Fruit fly (Drosophila melanogaster) whole organism, prepupa: ENCODE data around the gene Rala.

Source experiments
- Blimp-1 ChIP-seq: fragments of 200-800 bp; sonication (Bioruptor generic); optimal IDR thresholded peaks from 3 replicates; lab custom pipeline; 2017; ENCODE audit warnings: missing biosample characterization, missing genetic modification characterization, mild to moderate bottlenecking, moderate library complexity, missing genetic modification reagents
- CG10631 ChIP-seq: fragments of 200-800 bp; sonication (Bioruptor generic); optimal IDR thresholded peaks from 2 replicates; lab custom pipeline; 2016; ENCODE audit warnings: missing biosample characterization, missing genetic modification characterization
- CG10669 ChIP-seq: fragments of 200-800 bp; sonication (Bioruptor generic); optimal IDR thresholded peaks from 3 replicates; lab custom pipeline; 2018; ENCODE audit warnings: missing biosample characterization, mild to moderate bottlenecking, missing genetic modification characterization, moderate library complexity
- CG11294 ChIP-seq: fragments of 200-800 bp; sonication (Bioruptor generic); IDR thresholded peaks from 2 replicates; pipeline ENCODE4 v1.3.6; 2022; ENCODE audit warnings: missing biosample characterization, missing genetic modification characterization
- CG11762 ChIP-seq: fragments of 200-800 bp; sonication (Bioruptor generic); optimal IDR thresholded peaks from 3 replicates; lab custom pipeline; 2016; ENCODE audit warnings: missing biosample characterization, missing genetic modification characterization; ENCODE audit not compliant: insufficient read depth
- CG11902 ChIP-seq: fragments of 200-800 bp; sonication (Bioruptor generic); optimal IDR thresholded peaks from 3 replicates; lab custom pipeline; 2016; ENCODE audit warnings: missing biosample characterization, missing genetic modification characterization
- CG1621 ChIP-seq: fragments of 200-800 bp; sonication (Bioruptor generic); optimal IDR thresholded peaks from 3 replicates; lab custom pipeline; 2018; ENCODE audit warnings: missing biosample characterization, mild to moderate bottlenecking, missing genetic modification characterization
- CG3032 ChIP-seq: fragments of 200-800 bp; optimal IDR thresholded peaks from 2 replicates; lab custom pipeline; 2019; ENCODE audit warnings: missing biosample characterization, mild to moderate bottlenecking, missing genetic modification characterization, moderate library complexity
- CG32006 ChIP-seq: fragments of 200-800 bp; sonication (Bioruptor generic); optimal IDR thresholded peaks from 3 replicates; lab custom pipeline; 2017; ENCODE audit warnings: missing biosample characterization, mild to moderate bottlenecking, missing genetic modification characterization
- CG34406 ChIP-seq: fragments of 200-800 bp; sonication (Bioruptor generic); optimal IDR thresholded peaks from 3 replicates; lab custom pipeline; 2016; ENCODE audit warnings: missing biosample characterization, missing genetic modification characterization
- CG3919 ChIP-seq: fragments of 200-800 bp; sonication (Bioruptor generic); optimal IDR thresholded peaks from 3 replicates; lab custom pipeline; 2016; ENCODE audit warnings: missing biosample characterization, missing genetic modification characterization
- CG4318 ChIP-seq: fragments of 200-800 bp; sonication (Bioruptor generic); optimal IDR thresholded peaks from 3 replicates; lab custom pipeline; 2017; ENCODE audit warnings: missing biosample characterization, mild to moderate bottlenecking, missing genetic modification characterization
- CG6163 ChIP-seq: fragments of 200-800 bp; sonication (Bioruptor generic); IDR thresholded peaks from 3 replicates; pipeline ENCODE4 v1.3.6; 2022; ENCODE audit warnings: missing biosample characterization, missing genetic modification characterization
- CG6276 ChIP-seq: fragments of 200-800 bp; sonication (Bioruptor generic); optimal IDR thresholded peaks from 2 replicates; lab custom pipeline; 2017; ENCODE audit warnings: missing biosample characterization, mild to moderate bottlenecking, missing genetic modification characterization
- CG6792 ChIP-seq: fragments of 200-800 bp; sonication (Bioruptor generic); optimal IDR thresholded peaks from 3 replicates; lab custom pipeline; 2016; ENCODE audit warnings: missing biosample characterization, missing genetic modification characterization
- CG6808 ChIP-seq: fragments of 200-800 bp; sonication (Bioruptor generic); optimal IDR thresholded peaks from 3 replicates; lab custom pipeline; 2017; ENCODE audit warnings: missing biosample characterization, missing genetic modification characterization, mild to moderate bottlenecking, moderate library complexity, missing genetic modification reagents
- CG6854 ChIP-seq: fragments of 200-800 bp; sonication (Bioruptor generic); optimal IDR thresholded peaks from 2 replicates; lab custom pipeline; 2017; ENCODE audit warnings: missing biosample characterization, mild to moderate bottlenecking, missing genetic modification characterization
- CG7368 ChIP-seq: fragments of 200-800 bp; sonication (Bioruptor generic); optimal IDR thresholded peaks from 3 replicates; lab custom pipeline; 2016; ENCODE audit warnings: missing biosample characterization, missing genetic modification characterization
- CG8319 ChIP-seq: fragments of 200-800 bp; sonication (Bioruptor generic); optimal IDR thresholded peaks from 3 replicates; lab custom pipeline; 2016; ENCODE audit warnings: missing biosample characterization, missing genetic modification characterization
- CG8632 ChIP-seq: fragments of 200-800 bp; sonication (Bioruptor generic); optimal IDR thresholded peaks from 3 replicates; lab custom pipeline; 2016; ENCODE audit warnings: missing biosample characterization, missing genetic modification characterization
- CG9139 ChIP-seq: fragments of 200-800 bp; sonication (Bioruptor generic); optimal IDR thresholded peaks from 3 replicates; lab custom pipeline; 2017; ENCODE audit warnings: missing biosample characterization, mild to moderate bottlenecking, missing genetic modification characterization
- Eip93F ChIP-seq: fragments of 200-800 bp; sonication (Bioruptor generic); optimal IDR thresholded peaks from 2 replicates; lab custom pipeline; 2016; ENCODE audit warnings: missing biosample characterization, mild to moderate bottlenecking, missing genetic modification characterization
- Ets21C ChIP-seq: fragments of 200-800 bp; sonication (Bioruptor generic); optimal IDR thresholded peaks from 3 replicates; lab custom pipeline; 2016; ENCODE audit warnings: missing biosample characterization, missing genetic modification characterization
- Gug ChIP-seq: fragments of 200-800 bp; sonication (Bioruptor generic); IDR thresholded peaks from 2 replicates; pipeline ENCODE4 v1.3.6; 2022; ENCODE audit warnings: missing biosample characterization, missing genetic modification characterization
- Hr38 ChIP-seq: sonication (Bioruptor generic); optimal IDR thresholded peaks from 2 replicates; lab custom pipeline; 2016; ENCODE audit warnings: missing biosample characterization, missing genetic modification characterization
- Hr39 ChIP-seq: fragments of 200-800 bp; sonication (Bioruptor generic); optimal IDR thresholded peaks from 2 replicates; lab custom pipeline; 2016; ENCODE audit warnings: missing biosample characterization, missing genetic modification characterization
- Lpt ChIP-seq: fragments of 200-800 bp; sonication (Bioruptor generic); optimal IDR thresholded peaks from 3 replicates; lab custom pipeline; 2016; ENCODE audit warnings: missing biosample characterization, missing genetic modification characterization
- Met ChIP-seq: fragments of 200-800 bp; sonication (Bioruptor generic); optimal IDR thresholded peaks from 3 replicates; lab custom pipeline; 2016; ENCODE audit warnings: missing biosample characterization, missing genetic modification characterization
- Smox ChIP-seq: fragments of 200-800 bp; sonication (Bioruptor generic); optimal IDR thresholded peaks from 3 replicates; lab custom pipeline; 2016; ENCODE audit warnings: missing biosample characterization, missing genetic modification characterization
- Sox102F ChIP-seq: fragments of 200-800 bp; sonication (Bioruptor generic); optimal IDR thresholded peaks from 2 replicates; lab custom pipeline; 2016; ENCODE audit warnings: missing biosample characterization, mild to moderate bottlenecking, missing genetic modification characterization
- Sox14 ChIP-seq: fragments of 200-800 bp; sonication (Bioruptor generic); optimal IDR thresholded peaks from 3 replicates; lab custom pipeline; 2016; ENCODE audit warnings: missing biosample characterization, missing genetic modification characterization
- Sox15 ChIP-seq: fragments of 200-800 bp; sonication (Bioruptor generic); optimal IDR thresholded peaks from 3 replicates; lab custom pipeline; 2016; ENCODE audit warnings: missing biosample characterization, missing genetic modification characterization
- achi ChIP-seq: fragments of 200-800 bp; sonication (Bioruptor generic); optimal IDR thresholded peaks from 3 replicates; lab custom pipeline; 2016; ENCODE audit warnings: missing biosample characterization, missing genetic modification characterization
- cyc ChIP-seq: fragments of 200-800 bp; sonication (Bioruptor generic); optimal IDR thresholded peaks from 3 replicates; lab custom pipeline; 2016; ENCODE audit warnings: missing biosample characterization, missing genetic modification characterization
- dac ChIP-seq: fragments of 200-800 bp; sonication (Bioruptor generic); optimal IDR thresholded peaks from 2 replicates; lab custom pipeline; 2017; ENCODE audit warnings: missing biosample characterization, mild to moderate bottlenecking, missing genetic modification characterization
- dsx ChIP-seq: fragments of 200-800 bp; optimal IDR thresholded peaks from 3 replicates; lab custom pipeline; 2019; ENCODE audit warnings: missing biosample characterization, mild to moderate bottlenecking, missing genetic modification characterization, moderate library complexity; ENCODE audit not compliant: poor library complexity, severe bottlenecking
- eg ChIP-seq: fragments of 200-800 bp; sonication (Bioruptor generic); IDR thresholded peaks from 3 replicates; pipeline ENCODE4 v1.3.6; 2022; ENCODE audit warnings: missing biosample characterization, missing genetic modification characterization
- esn ChIP-seq: fragments of 200-800 bp; sonication (Bioruptor generic); optimal IDR thresholded peaks from 2 replicates; lab custom pipeline; 2016; ENCODE audit warnings: missing biosample characterization, mild to moderate bottlenecking, missing genetic modification characterization, moderate library complexity
- fd59A ChIP-seq: fragments of 200-800 bp; sonication (Bioruptor generic); optimal IDR thresholded peaks from 2 replicates; lab custom pipeline; 2017; ENCODE audit warnings: missing biosample characterization, mild to moderate bottlenecking, missing genetic modification characterization, missing genetic modification reagents
- fd85E ChIP-seq: fragments of 200-800 bp; sonication (Bioruptor generic); optimal IDR thresholded peaks from 3 replicates; lab custom pipeline; 2016; ENCODE audit warnings: missing biosample characterization, missing genetic modification characterization
- lz ChIP-seq: fragments of 200-800 bp; sonication (Bioruptor generic); optimal IDR thresholded peaks from 3 replicates; lab custom pipeline; 2016; ENCODE audit warnings: missing biosample characterization, missing genetic modification characterization
- net ChIP-seq: fragments of 200-800 bp; sonication (Bioruptor generic); optimal IDR thresholded peaks from 3 replicates; lab custom pipeline; 2016; ENCODE audit warnings: missing biosample characterization, missing genetic modification characterization
- pdm3 ChIP-seq: fragments of 200-800 bp; sonication (Bioruptor generic); optimal IDR thresholded peaks from 3 replicates; lab custom pipeline; 2016; ENCODE audit warnings: missing biosample characterization, missing genetic modification characterization
- salr ChIP-seq, 2 experiments: fragments of 200-800 bp; sonication (Bioruptor generic); optimal IDR thresholded peaks; 3 replicates each; lab custom pipeline; 2016 to 2018; ENCODE audit warnings: missing biosample characterization in 2 of 2, missing genetic modification characterization in 2 of 2, mild to moderate bottlenecking in 1 of 2
- spab ChIP-seq: fragments of 200-800 bp; sonication (Bioruptor generic); optimal IDR thresholded peaks from 2 replicates; lab custom pipeline; 2017; ENCODE audit warnings: missing biosample characterization, mild to moderate bottlenecking, missing genetic modification characterization, missing genetic modification reagents
- ss ChIP-seq, 2 experiments: fragments of 200-800 bp; sonication (Bioruptor generic); optimal IDR thresholded peaks; 2 replicates in 1 of 2; 3 replicates in 1 of 2; lab custom pipeline; 2017 to 2018; ENCODE audit warnings: mild to moderate bottlenecking in 2 of 2, missing biosample characterization in 2 of 2, missing genetic modification characterization in 2 of 2, moderate library complexity in 1 of 2
- svp ChIP-seq: fragments of 200-800 bp; sonication (Bioruptor generic); peaks from one replicate; lab custom pipeline; 2016; ENCODE audit warnings: missing biosample characterization, missing genetic modification characterization
- topi ChIP-seq: fragments of 200-800 bp; sonication (Bioruptor generic); optimal IDR thresholded peaks from 3 replicates; lab custom pipeline; 2016; ENCODE audit warnings: missing biosample characterization, missing genetic modification characterization
- vri ChIP-seq: fragments of 200-800 bp; sonication (Bioruptor generic); optimal IDR thresholded peaks from 3 replicates; lab custom pipeline; 2016; ENCODE audit warnings: missing biosample characterization, mild to moderate bottlenecking, missing genetic modification characterization

Gene Rala

DNA sequence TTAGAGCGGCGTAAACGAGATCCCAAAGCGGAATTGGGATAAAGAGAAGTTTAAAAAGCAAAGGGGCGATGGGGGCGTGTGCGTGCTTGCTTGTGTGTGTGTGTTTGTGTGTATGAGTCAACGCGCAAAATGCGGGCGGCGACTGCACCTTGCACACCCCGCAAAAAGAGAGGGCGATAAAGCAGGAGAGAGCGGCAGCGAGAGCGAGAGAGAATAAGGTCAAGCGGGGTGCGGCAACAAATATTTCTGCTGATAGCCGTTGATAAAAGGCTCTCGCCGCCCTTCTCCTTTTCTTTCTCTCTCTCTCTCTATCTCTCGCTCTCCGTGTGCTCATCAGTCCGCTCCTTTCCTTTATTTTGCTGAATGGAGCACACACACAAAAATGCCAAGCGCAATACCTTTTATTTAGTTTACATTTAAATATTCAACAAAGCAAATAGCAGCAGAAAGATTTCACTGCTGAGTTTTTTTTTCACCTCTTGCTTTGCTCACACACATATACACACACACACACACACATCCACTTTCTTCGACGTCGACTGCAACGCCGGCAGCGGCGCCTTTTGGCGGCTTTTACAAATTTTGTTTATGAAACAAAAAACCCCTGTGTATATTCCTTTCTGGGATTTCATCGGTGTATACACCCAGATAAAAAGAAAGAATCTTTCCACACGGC lies 705 bp downstream of the Rala start (continued):
- peak; percentile 47 to 63 for TF ChIP-seq ss (GFP tag; optimal IDR thresholded peaks at IDR 0.05; lab: Kevin White, UChicago)
- TF ChIP-seq svp (GFP tag; lab: Kevin White, UChicago), result peak; percentile 100
- TF ChIP-seq Sox15 (GFP tag; lab: Kevin White, UChicago), result no peak
- no peak for TF ChIP-seq fd85E

DNA sequence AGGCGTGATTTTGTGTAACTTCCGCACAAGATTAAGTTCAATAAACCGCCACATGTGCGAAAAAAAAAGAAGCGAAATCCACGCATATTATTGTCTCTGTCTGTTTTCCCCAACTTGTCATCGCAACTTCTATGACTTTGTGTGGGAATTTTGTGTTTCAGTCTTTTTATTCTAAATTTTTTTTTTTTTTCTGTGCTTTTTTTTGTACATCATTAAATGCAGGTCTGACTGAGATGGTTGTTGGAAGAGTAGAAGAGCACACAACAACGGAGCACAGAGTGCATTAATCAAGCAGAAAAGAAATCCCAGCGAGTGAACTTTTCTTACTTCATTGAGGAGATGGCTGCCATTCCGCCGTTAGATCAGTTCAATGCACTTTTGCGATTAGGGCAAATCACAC lies 3.8 kb downstream of the Rala start:
- TF ChIP-seq net (GFP tag; lab: Kevin White, UChicago) (no peak), CG3919 (GFP tag; lab: Kevin White, UChicago) (no peak), topi (no peak), CG8632 (GFP tag; lab: Kevin White, UChicago) (no peak), CG11902 (GFP tag; lab: Kevin White, UChicago) (no peak), achi (no peak), Lpt (GFP tag; lab: Kevin White, UChicago) (peak; percentile 13), CG11294 (no peak), fd59A (no peak), CG34406 (GFP tag; lab: Kevin White, UChicago) (no peak), dac (GFP tag; lab: Kevin White, UChicago) (no peak), lz (GFP tag; lab: Kevin White, UChicago) (no peak), CG10669 (no peak), spab (GFP tag; lab: Kevin White, UChicago) (no peak), CG8319 (GFP tag; lab: Kevin White, UChicago) (no peak), cyc (no peak), CG11762 (no peak), dsx (no peak), Ets21C (GFP tag; lab: Kevin White, UChicago) (no peak), vri (GFP tag; lab: Kevin White, UChicago) (no peak), esn (GFP tag; lab: Kevin White, UChicago) (no peak), Hr38 (GFP tag; lab: Kevin White, UChicago) (no peak), Hr39 (GFP tag; lab: Kevin White, UChicago) (no peak), fd85E (no peak), svp (GFP tag; lab: Kevin White, UChicago) (no peak), pdm3 (GFP tag; lab: Kevin White, UChicago) (no peak), Smox (no peak), CG6163 (GFP tag; lab: Robert Waterston, UW) (0 out of 3 replicates have a peak, but pooled peaks have one; percentile 20), CG6276 (GFP tag; lab: Kevin White, UChicago) (peak; percentile 33), CG6808 (GFP tag; lab: Kevin White, UChicago) (no peak), CG9139 (GFP tag; lab: Kevin White, UChicago) (no peak), CG6792 (GFP tag; lab: Kevin White, UChicago) (no peak), Sox14 (GFP tag; lab: Kevin White, UChicago) (no peak), salr (GFP tag; optimal IDR thresholded peaks at IDR 0.05; lab: Kevin White, UChicago) (no peak), CG3032 (tag; lab: Kevin White, UChicago) (no peak), CG7368 (GFP tag; lab: Kevin White, UChicago) (no peak), CG1621 (no peak), eg (GFP tag; lab: Robert Waterston, UW) (peak; percentile 45; the same call in 1 of the 3 replicates), CG10631 (GFP tag; lab: Kevin White, UChicago) (no peak), Blimp-1 (GFP tag; lab: Kevin White, UChicago) (no peak), Eip93F (GFP tag; lab: Kevin White, UChicago) (no peak), Gug (GFP tag; lab: Robert Waterston, UW) (no peak), CG6854 (GFP tag; lab: Kevin White, UChicago) (no peak), CG4318 (GFP tag; lab: Kevin White, UChicago) (no peak), Met (GFP tag; lab: Kevin White, UChicago) (no peak), CG32006 (peak; percentile 5), Sox102F (GFP tag; lab: Kevin White, UChicago) (no peak), Sox15 (GFP tag; lab: Kevin White, UChicago) (no peak)
